Fruit fly (Drosophila melanogaster): Measurements from ENCODE around the gene Gale.
A peak's percentile ranks its signal among the peaks of the same experiment; 100 is the strongest.

The Gale gene

DNA sequence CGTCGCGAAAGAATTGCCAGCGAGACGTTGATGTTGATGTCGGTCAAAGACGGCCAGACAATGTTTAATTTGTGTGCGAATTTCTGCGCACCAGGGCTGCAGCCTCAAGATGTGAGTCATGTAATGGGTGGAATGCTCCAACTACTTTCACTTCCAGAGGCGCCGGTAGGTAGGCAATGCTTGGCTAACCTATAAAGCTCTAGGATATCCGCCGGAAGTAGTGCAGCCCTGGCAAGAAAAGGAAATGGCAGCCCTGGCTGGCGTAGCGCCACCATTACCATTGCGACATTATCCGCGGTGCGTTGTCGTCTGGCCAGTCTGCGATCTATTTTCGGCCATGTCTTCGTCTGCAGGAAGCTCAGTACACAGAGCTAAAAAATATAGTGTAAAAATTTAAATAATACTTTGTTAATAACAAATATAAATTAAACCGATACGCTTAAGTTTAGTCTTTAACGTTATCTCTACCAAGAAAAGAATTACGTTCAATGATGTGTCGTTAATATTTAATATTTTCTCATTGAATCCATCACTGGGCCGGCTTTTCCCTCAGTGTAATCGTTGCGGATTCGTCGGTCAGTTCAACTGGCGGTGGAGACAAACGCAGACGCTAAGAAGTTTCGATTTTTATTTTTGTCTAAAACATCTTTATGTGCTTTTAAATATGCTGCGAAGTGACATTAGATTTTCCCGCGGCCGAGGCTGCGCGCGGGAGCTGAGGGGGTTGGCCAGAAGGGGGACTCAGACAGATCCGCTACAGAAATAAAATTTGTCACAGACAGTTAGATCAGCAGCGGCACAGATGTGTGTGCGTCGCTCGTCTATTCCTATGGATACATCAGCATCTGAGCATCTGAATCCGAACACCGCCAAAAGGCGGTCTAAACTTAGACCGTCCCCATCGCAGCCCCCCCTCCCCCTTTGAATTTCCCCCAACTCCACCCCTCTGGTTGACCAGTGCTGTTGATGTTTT is 36.4 kb upstream of the Gale start:
- TF ChIP-seq Eip78C (GFP tag) (peak; percentile 87), Lpt (GFP tag; optimal IDR thresholded peaks at IDR 0.05) (peak; percentile 72), CG3919 (GFP tag; optimal IDR thresholded peaks at IDR 0.05) (peak; percentile 80), dac (GFP tag; optimal IDR thresholded peaks at IDR 0.05) (peak; percentile 83), CG11294 (GFP tag; IDR thresholded peaks at IDR 0.05) (peak; percentile 69), Sox102F (GFP tag; optimal IDR thresholded peaks at IDR 0.05) (peak; percentile 60), CG11902 (GFP tag; optimal IDR thresholded peaks at IDR 0.05) (no peak), CG4318 (GFP tag; optimal IDR thresholded peaks at IDR 0.05) (peak; percentile 73), CG6808 (GFP tag; optimal IDR thresholded peaks at IDR 0.05) (peak; percentile 63), Ets21C (GFP tag; optimal IDR thresholded peaks at IDR 0.05) (no peak), CG15336 (GFP tag; IDR thresholded peaks at IDR 0.05) (peak; percentile 90), Eip75B (GFP tag; optimal IDR thresholded peaks at IDR 0.05) (peak; percentile 50), Hr4 (GFP tag; optimal IDR thresholded peaks at IDR 0.05) (peak; percentile 87), spab (GFP tag; optimal IDR thresholded peaks at IDR 0.05) (peak; percentile 34), Ets96B (tag; optimal IDR thresholded peaks at IDR 0.05) (peak; percentile 2), Eip93F (GFP tag; optimal IDR thresholded peaks at IDR 0.05) (no peak), CG6163 (GFP tag; IDR thresholded peaks at IDR 0.05) (peak; percentile 89), dsx (GFP tag; optimal IDR thresholded peaks at IDR 0.05; ENCODE audit: poor library complexity, severe bottlenecking) (peak; percentile 41), CG11762 (GFP tag; optimal IDR thresholded peaks at IDR 0.05; ENCODE audit: insufficient read depth) (peak; percentile 39), CG6276 (GFP tag; optimal IDR thresholded peaks at IDR 0.05) (peak; percentile 89), Hr38 (GFP tag; optimal IDR thresholded peaks at IDR 0.05) (peak; percentile 45), OdsH (GFP tag; optimal IDR thresholded peaks at IDR 0.05) (peak; percentile 76), Sox15 (GFP tag; optimal IDR thresholded peaks at IDR 0.05) (no peak), CG10669 (GFP tag; optimal IDR thresholded peaks at IDR 0.05) (peak; percentile 37), ss (GFP tag; optimal IDR thresholded peaks at IDR 0.05) (peak; percentile 44 to 64), fd85E (GFP tag; optimal IDR thresholded peaks at IDR 0.05) (no peak), Met (GFP tag; optimal IDR thresholded peaks at IDR 0.05) (peak; percentile 65), salr (GFP tag; optimal IDR thresholded peaks at IDR 0.05) (peak; percentile 39 to 52), achi (GFP tag; optimal IDR thresholded peaks at IDR 0.05) (peak; percentile 73), fkh (GFP tag; optimal IDR thresholded peaks at IDR 0.05) (peak; percentile 25), CG6854 (GFP tag; optimal IDR thresholded peaks at IDR 0.05) (peak; percentile 84), acj6 (GFP tag; optimal IDR thresholded peaks at IDR 0.05) (peak; percentile 58), eg (GFP tag; IDR thresholded peaks at IDR 0.05) (peak; percentile 96), Gug (GFP tag; IDR thresholded peaks at IDR 0.05) (peak; percentile 78), topi (GFP tag; optimal IDR thresholded peaks at IDR 0.05) (peak; percentile 48), CG1621 (tag; optimal IDR thresholded peaks at IDR 0.05) (peak; percentile 39), fd59A (GFP tag; optimal IDR thresholded peaks at IDR 0.05) (peak; percentile 33), CG7368 (GFP tag; optimal IDR thresholded peaks at IDR 0.05) (peak; percentile 71), CG10631 (GFP tag; optimal IDR thresholded peaks at IDR 0.05) (peak; percentile 52), CG34406 (GFP tag; optimal IDR thresholded peaks at IDR 0.05) (peak; percentile 38), pdm3 (GFP tag; optimal IDR thresholded peaks at IDR 0.05) (peak; percentile 69), CG8119 (GFP tag; IDR thresholded peaks at IDR 0.05) (peak; percentile 85; the same call in 2 of the 3 replicates), Smox (GFP tag; optimal IDR thresholded peaks at IDR 0.05) (peak; percentile 47), lz (GFP tag; optimal IDR thresholded peaks at IDR 0.05) (peak; percentile 39), Hr39 (GFP tag; optimal IDR thresholded peaks at IDR 0.05) (peak; percentile 62), Blimp-1 (GFP tag; optimal IDR thresholded peaks at IDR 0.05) (peak; percentile 71), CG3032 (tag; optimal IDR thresholded peaks at IDR 0.05) (peak; percentile 44), CG8632 (GFP tag; optimal IDR thresholded peaks at IDR 0.05) (no peak), vri (GFP tag; optimal IDR thresholded peaks at IDR 0.05) (peak; percentile 35)

Measured in whole organism, prepupa.